Worm (Caenorhabditis elegans): Measurements from ENCODE around the gene taf-13.

ce11 chrII:10621965-10622364 is 16.6 kb upstream of the taf-13 start, which contains the start of gene cutl-9:
- no peak for TF ChIP-seq R02D3.7 (tag; optimal IDR thresholded peaks at IDR 0.05)
- no peak for TF ChIP-seq nhr-12 (tag; optimal IDR thresholded peaks at IDR 0.05)
- no peak for TF ChIP-seq nhr-237 (tag; optimal IDR thresholded peaks at IDR 0.05)
- TF ChIP-seq unc-55 (GFP tag; optimal IDR thresholded peaks at IDR 0.05) = no peak
- no peak for TF ChIP-seq nhr-6 (tag; optimal IDR thresholded peaks at IDR 0.05)
- TF ChIP-seq lin-13 (GFP tag; optimal IDR thresholded peaks at IDR 0.05) = no peak
- TF ChIP-seq ZK546.5 (tag; optimal IDR thresholded peaks at IDR 0.05) = no peak
- TF ChIP-seq nhr-77 (tag; optimal IDR thresholded peaks at IDR 0.05) = no peak
- TF ChIP-seq ama-1 (optimal IDR thresholded peaks at IDR 0.05) = no peak
- TF ChIP-seq elt-1 (tag; optimal IDR thresholded peaks at IDR 0.05) = no peak
- no peak for TF ChIP-seq ztf-11 (tag; optimal IDR thresholded peaks at IDR 0.05)
